Fruit fly (Drosophila melanogaster) whole organism, embryonic: ENCODE results near the gene CG32267.

Source experiments
- CG10366 ChIP-seq: fragments of 200-800 bp; sonication (Bioruptor generic); IDR thresholded peaks from 2 replicates; pipeline ENCODE4 v1.3.6; 2022; ENCODE audit warnings: missing biosample characterization, missing genetic modification characterization
- CG10462 ChIP-seq: fragments of 200-800 bp; sonication (Bioruptor generic); optimal IDR thresholded peaks from 2 replicates; lab custom pipeline; 2016; ENCODE audit warnings: missing biosample characterization, missing genetic modification characterization
- CG11456 ChIP-seq: fragments of 200-800 bp; sonication (Bioruptor generic); IDR thresholded peaks from 3 replicates; pipeline ENCODE4 v1.3.6; 2022; ENCODE audit warnings: missing biosample characterization, missing genetic modification characterization
- CG13624 ChIP-seq: fragments of 200-800 bp; sonication (Bioruptor generic); optimal IDR thresholded peaks from 2 replicates; lab custom pipeline; 2016; ENCODE audit warnings: missing biosample characterization, missing genetic modification characterization
- CG14050 ChIP-seq: fragments of 200-800 bp; sonication (Bioruptor generic); IDR thresholded peaks from 3 replicates; pipeline ENCODE4 v1.3.6; 2022; ENCODE audit warnings: missing biosample characterization, missing genetic modification characterization
- CG14667 ChIP-seq: fragments of 200-800 bp; sonication (Bioruptor generic); IDR thresholded peaks from 2 replicates; pipeline ENCODE4 v1.3.6; 2022; ENCODE audit warnings: missing biosample characterization, missing genetic modification characterization
- CG17361 ChIP-seq: fragments of 200-800 bp; sonication (Bioruptor generic); IDR thresholded peaks from 3 replicates; pipeline ENCODE4 v1.3.6; 2022; ENCODE audit warnings: missing biosample characterization, missing genetic modification characterization
- CG17568 ChIP-seq: fragments of 200-800 bp; sonication (Bioruptor generic); optimal IDR thresholded peaks from 2 replicates; lab custom pipeline; 2018; ENCODE audit warnings: missing biosample characterization, mild to moderate bottlenecking, missing genetic modification characterization, moderate library complexity
- CG1832 ChIP-seq: fragments of 200-800 bp; sonication (Bioruptor generic); optimal IDR thresholded peaks from 2 replicates; lab custom pipeline; 2017; ENCODE audit warnings: missing biosample characterization, mild to moderate bottlenecking, missing genetic modification characterization, inconsistent platforms
- CG30020 ChIP-seq: fragments of 200-800 bp; optimal IDR thresholded peaks from 2 replicates; lab custom pipeline; 2019; ENCODE audit warnings: missing biosample characterization, mild to moderate bottlenecking, missing genetic modification characterization, moderate library complexity
- CG34224 ChIP-seq: fragments of 200-800 bp; sonication (Bioruptor generic); IDR thresholded peaks from 3 replicates; pipeline ENCODE4 v1.3.6; 2022; ENCODE audit warnings: missing biosample characterization, missing genetic modification characterization; ENCODE audit not compliant: partially characterized antibody
- CG4854 ChIP-seq: fragments of 200-800 bp; sonication (Bioruptor generic); optimal IDR thresholded peaks from 2 replicates; lab custom pipeline; 2016; ENCODE audit warnings: missing biosample characterization, missing genetic modification characterization, inconsistent platforms
- CG5245 ChIP-seq: fragments of 200-800 bp; sonication (Bioruptor generic); optimal IDR thresholded peaks from 3 replicates; lab custom pipeline; 2016; ENCODE audit warnings: missing biosample characterization, missing genetic modification characterization
- CG6175 ChIP-seq: fragments of 200-800 bp; sonication (Bioruptor generic); IDR thresholded peaks from 3 replicates; pipeline ENCODE4 v1.3.6; 2022; ENCODE audit warnings: missing biosample characterization, missing genetic modification characterization
- CG7963 ChIP-seq: fragments of 200-800 bp; sonication (Bioruptor generic); IDR thresholded peaks from 3 replicates; pipeline ENCODE4 v1.3.6; 2022; ENCODE audit warnings: missing biosample characterization, missing genetic modification characterization; ENCODE audit not compliant: partially characterized antibody
- CG9215 ChIP-seq: fragments of 200-800 bp; sonication (Bioruptor generic); IDR thresholded peaks from 2 replicates; pipeline ENCODE4 v1.3.6; 2022; ENCODE audit warnings: missing biosample characterization, missing genetic modification characterization
- CG9876 ChIP-seq: fragments of 200-800 bp; sonication (Bioruptor generic); optimal IDR thresholded peaks from 2 replicates; lab custom pipeline; 2016; ENCODE audit warnings: missing biosample characterization, missing genetic modification characterization
- Ets97D ChIP-seq: fragments of 200-800 bp; sonication (Bioruptor generic); optimal IDR thresholded peaks from 3 replicates; lab custom pipeline; 2016; ENCODE audit warnings: missing biosample characterization, missing genetic modification characterization
- Fer1 ChIP-seq: fragments of 200-800 bp; sonication (Bioruptor generic); optimal IDR thresholded peaks from 2 replicates; lab custom pipeline; 2017; ENCODE audit warnings: missing biosample characterization, mild to moderate bottlenecking, missing genetic modification characterization
- Fer2 ChIP-seq: fragments of 200-800 bp; sonication (Bioruptor generic); optimal IDR thresholded peaks from 2 replicates; lab custom pipeline; 2018; ENCODE audit warnings: missing biosample characterization, mild to moderate bottlenecking, missing genetic modification characterization, moderate library complexity
- Gsc ChIP-seq: fragments of 200-800 bp; sonication (Bioruptor generic); IDR thresholded peaks from 2 replicates; pipeline ENCODE4 v1.3.6; 2022; ENCODE audit warnings: missing biosample characterization, missing genetic modification characterization
- HHEX ChIP-seq: fragments of 200-800 bp; sonication (Bioruptor generic); optimal IDR thresholded peaks from 3 replicates; lab custom pipeline; 2017; ENCODE audit warnings: missing biosample characterization, mild to moderate bottlenecking, missing genetic modification characterization, missing genetic modification reagents
- Hr3 ChIP-seq: fragments of 200-800 bp; sonication (Bioruptor generic); optimal IDR thresholded peaks from 3 replicates; lab custom pipeline; 2016; ENCODE audit warnings: missing biosample characterization, missing genetic modification characterization
- Hr51 ChIP-seq, 2 experiments: fragments of 200-800 bp; sonication (Bioruptor generic); optimal IDR thresholded peaks; 2 replicates in 1 of 2; 3 replicates in 1 of 2; lab custom pipeline; 2016 to 2018; ENCODE audit warnings: missing biosample characterization in 2 of 2, missing genetic modification characterization in 2 of 2, mild to moderate bottlenecking in 1 of 2, moderate library complexity in 1 of 2
- Lim3 ChIP-seq: fragments of 200-800 bp; sonication (Bioruptor generic); IDR thresholded peaks from 2 replicates; pipeline ENCODE4 v1.3.6; 2022; ENCODE audit warnings: missing biosample characterization, missing genetic modification characterization
- MBD-R2 ChIP-seq: fragments of 200-800 bp; sonication (Bioruptor generic); IDR thresholded peaks from 2 replicates; pipeline ENCODE4 v1.3.6; 2022; ENCODE audit warnings: missing biosample characterization, missing genetic modification characterization
- Max ChIP-seq: fragments of 200-800 bp; sonication (Bioruptor generic); optimal IDR thresholded peaks from 2 replicates; lab custom pipeline; 2016; ENCODE audit warnings: missing biosample characterization, mild to moderate bottlenecking, missing genetic modification characterization
- Meics ChIP-seq: fragments of 200-800 bp; sonication (Bioruptor generic); optimal IDR thresholded peaks from 2 replicates; lab custom pipeline; 2017; ENCODE audit warnings: missing biosample characterization, mild to moderate bottlenecking, missing genetic modification characterization
- Neu2 ChIP-seq: fragments of 200-800 bp; sonication (Bioruptor generic); optimal IDR thresholded peaks from 3 replicates; lab custom pipeline; 2016; ENCODE audit warnings: missing biosample characterization, missing genetic modification characterization, borderline replicate concordance
- Rfx ChIP-seq: fragments of 200-800 bp; sonication (Bioruptor generic); IDR thresholded peaks from 2 replicates; pipeline ENCODE4 v1.3.6; 2022; ENCODE audit warnings: missing biosample characterization, missing genetic modification characterization
- Stat92E ChIP-seq, 3 experiments: fragments of >200 bp in 2 of 3; fragments of 200-800 bp in 1 of 3; sonication (Bioruptor generic) in 1 of 3; optimal IDR thresholded peaks; 2 replicates each; lab custom pipeline; 2017 to 2019; ENCODE audit warnings: missing biosample characterization in 3 of 3, missing genetic modification characterization in 3 of 3, mild to moderate bottlenecking in 1 of 3, moderate library complexity in 1 of 3
- Xbp1 ChIP-seq: fragments of 200-800 bp; sonication (Bioruptor generic); optimal IDR thresholded peaks from 3 replicates; lab custom pipeline; 2016; ENCODE audit warnings: missing biosample characterization, mild to moderate bottlenecking, missing genetic modification characterization
- bsh ChIP-seq, 2 experiments: fragments of 200-800 bp; sonication (Bioruptor generic); optimal IDR thresholded peaks; 2 replicates each; lab custom pipeline; 2017 to 2018; ENCODE audit warnings: mild to moderate bottlenecking in 2 of 2, missing biosample characterization in 2 of 2, missing genetic modification characterization in 2 of 2, moderate library complexity in 1 of 2
- chm ChIP-seq: fragments of 200-800 bp; sonication (Bioruptor generic); IDR thresholded peaks from 2 replicates; pipeline ENCODE4 v1.3.6; 2022; ENCODE audit warnings: missing biosample characterization, missing genetic modification characterization
- ci ChIP-seq: fragments of 200-800 bp; sonication (Bioruptor generic); IDR thresholded peaks from 3 replicates; pipeline ENCODE4 v1.3.6; 2022; ENCODE audit warnings: missing biosample characterization, missing genetic modification characterization
- dmrt99B ChIP-seq: fragments of 200-800 bp; sonication (Bioruptor generic); optimal IDR thresholded peaks from 2 replicates; lab custom pipeline; 2018; ENCODE audit warnings: missing biosample characterization, mild to moderate bottlenecking, missing genetic modification characterization, moderate library complexity
- ems ChIP-seq: fragments of 200-800 bp; sonication (Bioruptor generic); optimal IDR thresholded peaks from 3 replicates; lab custom pipeline; 2016; ENCODE audit warnings: missing biosample characterization, missing genetic modification characterization
- fd64A ChIP-seq: fragments of 200-800 bp; sonication (Bioruptor generic); optimal IDR thresholded peaks from 3 replicates; lab custom pipeline; 2018; ENCODE audit warnings: missing biosample characterization, mild to moderate bottlenecking, missing genetic modification characterization
- gce ChIP-seq: fragments of 200-800 bp; sonication (Bioruptor generic); IDR thresholded peaks from 3 replicates; pipeline ENCODE4 v1.3.6; 2022; ENCODE audit warnings: missing biosample characterization, missing genetic modification characterization
- ind ChIP-seq: fragments of 200-800 bp; sonication (Bioruptor generic); optimal IDR thresholded peaks from 3 replicates; lab custom pipeline; 2016; ENCODE audit warnings: missing biosample characterization, missing genetic modification characterization
- knrl ChIP-seq: fragments of 200-800 bp; sonication (Bioruptor generic); IDR thresholded peaks from 3 replicates; pipeline ENCODE4 v1.3.6; 2022; ENCODE audit warnings: missing biosample characterization, missing genetic modification characterization; ENCODE audit not compliant: partially characterized antibody
- maf-S ChIP-seq: fragments of 200-800 bp; sonication (Bioruptor generic); optimal IDR thresholded peaks from 2 replicates; lab custom pipeline; 2016; ENCODE audit warnings: missing biosample characterization, missing genetic modification characterization
- odd ChIP-seq: fragments of 200-800 bp; sonication (Bioruptor generic); optimal IDR thresholded peaks from 2 replicates; lab custom pipeline; 2017; ENCODE audit warnings: missing biosample characterization, mild to moderate bottlenecking, missing genetic modification characterization
- otp ChIP-seq: fragments of 200-800 bp; sonication (Bioruptor generic); IDR thresholded peaks from 3 replicates; pipeline ENCODE4, ENCODE4 v1.3.6; 2022; ENCODE audit warnings: missing biosample characterization, missing genetic modification characterization
- p53 ChIP-seq: fragments of 200-800 bp; sonication (Bioruptor generic); optimal IDR thresholded peaks from 2 replicates; lab custom pipeline; 2016; ENCODE audit warnings: missing biosample characterization, missing genetic modification characterization
- pum ChIP-seq: fragments of 200-800 bp; sonication (Bioruptor generic); optimal IDR thresholded peaks from 2 replicates; lab custom pipeline; 2016; ENCODE audit warnings: missing biosample characterization, missing genetic modification characterization
- salm ChIP-seq: fragments of 200-800 bp; sonication (Bioruptor generic); optimal IDR thresholded peaks from 2 replicates; lab custom pipeline; 2018; ENCODE audit warnings: missing biosample characterization, mild to moderate bottlenecking, missing genetic modification characterization
- seq ChIP-seq: fragments of 200-800 bp; sonication (Bioruptor generic); IDR thresholded peaks from 2 replicates; pipeline ENCODE4 v1.3.6; 2022; ENCODE audit warnings: missing biosample characterization, missing genetic modification characterization
- sug ChIP-seq: fragments of 200-800 bp; optimal IDR thresholded peaks from 2 replicates; lab custom pipeline; 2019; ENCODE audit warnings: missing biosample characterization, mild to moderate bottlenecking, missing genetic modification characterization, moderate library complexity
- vfl ChIP-seq: fragments of 200-800 bp; sonication (Bioruptor generic); optimal IDR thresholded peaks from 2 replicates; lab custom pipeline; 2016; ENCODE audit warnings: missing biosample characterization, missing genetic modification characterization
- yki ChIP-seq: fragments of >200 bp; optimal IDR thresholded peaks from 3 replicates; lab custom pipeline; 2018

CG32267 gene

DNA sequence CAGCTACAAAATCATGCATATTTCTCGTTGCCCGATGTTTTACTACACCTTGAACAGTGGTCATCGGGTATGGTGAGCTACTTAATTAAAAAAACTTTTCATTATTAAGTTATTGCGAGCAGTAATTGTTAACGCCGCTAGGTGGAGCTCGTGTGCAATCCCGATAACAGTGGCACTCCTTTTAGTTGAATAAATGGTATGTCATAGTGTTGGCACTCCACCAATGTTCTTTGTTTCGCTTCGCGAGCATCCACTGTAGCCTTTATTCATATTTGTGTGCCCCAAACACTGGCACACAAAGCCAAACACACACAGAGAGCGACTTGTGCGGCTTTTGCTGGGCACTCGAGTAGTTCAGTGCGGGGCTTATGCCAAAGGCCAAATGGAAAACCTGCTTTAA, 46.0 kb upstream of the CG32267 start (continued):
- TF ChIP-seq CG1832 (GFP tag; lab: Kevin White, UChicago) (no peak), Meics (GFP tag; lab: Kevin White, UChicago) (peak; percentile 85), seq (GFP tag; lab: Robert Waterston, UW) (peak; percentile 96), Gsc (no peak), ci (GFP tag; lab: Robert Waterston, UW) (peak; percentile 98), Fer1 (peak; percentile 91), Fer2 (tag; lab: Kevin White, UChicago) (peak; percentile 80), CG4854 (peak; percentile 84), CG14667 (GFP tag; lab: Robert Waterston, UW) (peak; percentile 91), CG9876 (GFP tag; lab: Kevin White, UChicago) (peak; percentile 81), HHEX (GFP tag; lab: Kevin White, UChicago) (peak; percentile 85), CG17568 (GFP tag; lab: Kevin White, UChicago) (peak; percentile 73), Xbp1 (GFP tag; lab: Kevin White, UChicago) (peak; percentile 92), yki (lab: Kevin White, UChicago) (no peak), sug (tag; lab: Kevin White, UChicago) (peak; percentile 81), CG17361 (GFP tag; lab: Robert Waterston, UW) (peak; percentile 82), gce (peak; percentile 86; the same call in 2 of the 3 replicates), MBD-R2 (GFP tag; lab: Robert Waterston, UW) (peak; percentile 78), odd (GFP tag; lab: Kevin White, UChicago) (peak; percentile 83), CG14050 (peak; percentile 96), CG34224 (GFP tag; lab: Robert Waterston, UW) (no peak), Lim3 (GFP tag; lab: Robert Waterston, UW) (peak; percentile 88), CG11456 (GFP tag; lab: Robert Waterston, UW) (peak; percentile 96), bsh (GFP tag; optimal IDR thresholded peaks at IDR 0.05; lab: Kevin White, UChicago) (peak; percentile 58 to 88), p53 (GFP tag; lab: Kevin White, UChicago) (peak; percentile 68), CG10462 (GFP tag; lab: Kevin White, UChicago) (peak; percentile 73), Hr51 (GFP tag; optimal IDR thresholded peaks at IDR 0.05; lab: Kevin White, UChicago) (peak; percentile 88 to 92), Ets97D (peak; percentile 75), CG7963 (GFP tag; lab: Robert Waterston, UW) (no peak), dmrt99B (tag; lab: Kevin White, UChicago) (peak; percentile 83), Max (GFP tag; lab: Kevin White, UChicago) (peak; percentile 72), knrl (0 out of 3 replicates have a peak, but pooled peaks have one; percentile 19), ind (GFP tag; lab: Kevin White, UChicago) (peak; percentile 93), CG30020 (tag; lab: Kevin White, UChicago) (peak; percentile 45), fd64A (GFP tag; lab: Kevin White, UChicago) (peak; percentile 80), maf-S (peak; percentile 78), otp (peak; percentile 95), Rfx (GFP tag; lab: Robert Waterston, UW) (peak; percentile 97), CG6175 (GFP tag; lab: Robert Waterston, UW) (peak; percentile 95), Hr3 (peak; percentile 89), salm (tag; lab: Kevin White, UChicago) (peak; percentile 82), chm (peak; percentile 90), vfl (GFP tag; lab: Kevin White, UChicago) (peak; percentile 54), CG10366 (GFP tag; lab: Robert Waterston, UW) (peak; percentile 96), CG13624 (peak; percentile 91), Stat92E (GFP tag; optimal IDR thresholded peaks at IDR 0.05; lab: Kevin White, UChicago) (peak in 1 of 3 experiments; percentile 1), Neu2 (GFP tag; lab: Kevin White, UChicago) (no peak), CG5245 (GFP tag; lab: Kevin White, UChicago) (peak; percentile 87), ems (GFP tag; lab: Kevin White, UChicago) (peak; percentile 53), CG9215 (GFP tag; lab: Robert Waterston, UW) (peak; percentile 82), pum (GFP tag; lab: Kevin White, UChicago) (peak; percentile 81)
